Fruit fly (Drosophila melanogaster) whole organism, embryonic: ENCODE data around the gene Paics.

Source experiments
- Blimp-1 ChIP-seq: fragments of 200-800 bp; sonication (Bioruptor generic); optimal IDR thresholded peaks from 3 replicates; lab custom pipeline; 2018; ENCODE audit warnings: missing biosample characterization, missing genetic modification characterization, mild to moderate bottlenecking, moderate library complexity, missing genetic modification reagents
- CG10274 ChIP-seq: fragments of 200-800 bp; sonication (Bioruptor generic); optimal IDR thresholded peaks from 3 replicates; lab custom pipeline; 2017; ENCODE audit warnings: missing biosample characterization, mild to moderate bottlenecking, missing genetic modification characterization
- CG10366 ChIP-seq: fragments of 200-800 bp; sonication (Bioruptor generic); IDR thresholded peaks from 2 replicates; pipeline ENCODE4 v1.3.6; 2022; ENCODE audit warnings: missing biosample characterization, missing genetic modification characterization
- CG10543 ChIP-seq: fragments of 200-800 bp; sonication (Bioruptor generic); optimal IDR thresholded peaks from 3 replicates; lab custom pipeline; 2017; ENCODE audit warnings: missing biosample characterization, mild to moderate bottlenecking, missing genetic modification characterization, moderate library complexity
- CG11093 ChIP-seq: fragments of 200-800 bp; sonication (Bioruptor generic); IDR thresholded peaks from 3 replicates; pipeline ENCODE4 v1.3.6; 2022; ENCODE audit warnings: missing biosample characterization, missing genetic modification characterization
- CG12299 ChIP-seq: fragments of 200-800 bp; sonication (Bioruptor generic); optimal IDR thresholded peaks from 2 replicates; lab custom pipeline; 2018; ENCODE audit warnings: missing biosample characterization, mild to moderate bottlenecking, missing genetic modification characterization
- CG13296 ChIP-seq: fragments of 200-800 bp; sonication (Bioruptor generic); optimal IDR thresholded peaks from 3 replicates; lab custom pipeline; 2018; ENCODE audit warnings: missing biosample characterization, mild to moderate bottlenecking, missing genetic modification characterization
- CG14860 ChIP-seq: fragments of 200-800 bp; sonication (Bioruptor generic); IDR thresholded peaks from 3 replicates; pipeline ENCODE4 v1.3.6; 2022; ENCODE audit warnings: missing biosample characterization, missing genetic modification characterization; ENCODE audit not compliant: partially characterized antibody
- CG15479 ChIP-seq: fragments of 200-800 bp; sonication (Bioruptor generic); optimal IDR thresholded peaks from 3 replicates; lab custom pipeline; 2019; ENCODE audit warnings: missing biosample characterization, mild to moderate bottlenecking, missing genetic modification characterization, moderate library complexity
- CG1603 ChIP-seq: fragments of 200-800 bp; sonication (Bioruptor generic); optimal IDR thresholded peaks from 2 replicates; lab custom pipeline; 2019; ENCODE audit warnings: missing biosample characterization, mild to moderate bottlenecking, missing genetic modification characterization, moderate library complexity
- CG16813 ChIP-seq: fragments of 200-800 bp; sonication (Bioruptor generic); IDR thresholded peaks from 3 replicates; pipeline ENCODE4 v1.3.6; 2022; ENCODE audit warnings: missing biosample characterization, missing genetic modification characterization; ENCODE audit not compliant: partially characterized antibody
- CG17186 ChIP-seq: fragments of 200-800 bp; sonication (Bioruptor generic); optimal IDR thresholded peaks from 3 replicates; lab custom pipeline; 2017; ENCODE audit warnings: missing biosample characterization, missing genetic modification reagents, missing genetic modification characterization
- CG3281 ChIP-seq: fragments of 200-800 bp; sonication (Bioruptor generic); optimal IDR thresholded peaks from 3 replicates; lab custom pipeline; 2017; ENCODE audit warnings: missing biosample characterization, mild to moderate bottlenecking, missing genetic modification characterization
- CG33213 ChIP-seq: fragments of 200-800 bp; sonication (Bioruptor generic); optimal IDR thresholded peaks from 3 replicates; lab custom pipeline; 2016; ENCODE audit warnings: missing biosample characterization, missing genetic modification characterization
- CG3847 ChIP-seq: fragments of 200-800 bp; sonication (Bioruptor generic); IDR thresholded peaks from 2 replicates; pipeline ENCODE4 v1.3.6; 2022; ENCODE audit warnings: missing biosample characterization, missing genetic modification characterization
- CG4282 ChIP-seq: fragments of 200-800 bp; sonication (Bioruptor generic); optimal IDR thresholded peaks from 2 replicates; lab custom pipeline; 2016; ENCODE audit warnings: missing biosample characterization, missing genetic modification characterization
- CG4820 ChIP-seq: fragments of 200-800 bp; sonication (Bioruptor generic); optimal IDR thresholded peaks from 3 replicates; lab custom pipeline; 2016; ENCODE audit warnings: missing biosample characterization, missing genetic modification characterization
- CG5245 ChIP-seq: fragments of 200-800 bp; sonication (Bioruptor generic); optimal IDR thresholded peaks from 3 replicates; lab custom pipeline; 2016; ENCODE audit warnings: missing biosample characterization, missing genetic modification characterization
- CG6689 ChIP-seq: fragments of 200-800 bp; sonication (Bioruptor generic); IDR thresholded peaks from 2 replicates; pipeline ENCODE4 v1.3.6; 2022; ENCODE audit warnings: missing biosample characterization, missing genetic modification characterization
- CG7786 ChIP-seq: fragments of 200-800 bp; sonication (Bioruptor generic); optimal IDR thresholded peaks from 2 replicates; lab custom pipeline; 2016; ENCODE audit warnings: missing biosample characterization, missing genetic modification characterization
- CG8089 ChIP-seq: fragments of 200-800 bp; sonication (Bioruptor generic); optimal IDR thresholded peaks from 3 replicates; lab custom pipeline; 2016; ENCODE audit warnings: missing biosample characterization, missing genetic modification characterization
- CG8281 ChIP-seq: fragments of 200-800 bp; sonication (Bioruptor generic); optimal IDR thresholded peaks from 2 replicates; lab custom pipeline; 2018; ENCODE audit warnings: missing biosample characterization, mild to moderate bottlenecking, missing genetic modification characterization, moderate library complexity
- CG8924 ChIP-seq: fragments of 200-800 bp; optimal IDR thresholded peaks from 3 replicates; lab custom pipeline; 2019; ENCODE audit warnings: missing biosample characterization, mild to moderate bottlenecking, missing genetic modification characterization, moderate library complexity
- CG9727 ChIP-seq: fragments of 200-800 bp; sonication (Bioruptor generic); optimal IDR thresholded peaks from 3 replicates; lab custom pipeline; 2017; ENCODE audit warnings: missing biosample characterization, mild to moderate bottlenecking, missing genetic modification characterization
- D ChIP-seq, 2 experiments: fragments of 200-800 bp in 1 of 2; fragments of >200 bp in 1 of 2; sonication (Bioruptor generic) in 1 of 2; optimal IDR thresholded peaks; 2 replicates in 1 of 2; 3 replicates in 1 of 2; lab custom pipeline; 2017; ENCODE audit warnings: mild to moderate bottlenecking in 1 of 2, missing biosample characterization in 1 of 2, missing genetic modification characterization in 1 of 2, missing genetic modification reagents in 1 of 2
- Eip74EF ChIP-seq, 2 experiments: fragments of 200-800 bp in 1 of 2; fragments of >200 bp in 1 of 2; sonication (Bioruptor generic) in 1 of 2; optimal IDR thresholded peaks; 2 replicates each; lab custom pipeline; 2017 to 2019; ENCODE audit warnings: missing biosample characterization in 2 of 2, missing genetic modification characterization in 2 of 2, mild to moderate bottlenecking in 1 of 2, moderate library complexity in 1 of 2
- HLHmδ ChIP-seq: fragments of 200-800 bp; sonication (Bioruptor generic); optimal IDR thresholded peaks from 2 replicates; lab custom pipeline; 2018; ENCODE audit warnings: missing biosample characterization, mild to moderate bottlenecking, missing genetic modification characterization, moderate library complexity
- HmgD ChIP-seq: fragments of 200-800 bp; sonication (Bioruptor generic); optimal IDR thresholded peaks from 3 replicates; lab custom pipeline; 2016; ENCODE audit warnings: missing biosample characterization, missing genetic modification characterization
- Meics ChIP-seq: fragments of 200-800 bp; sonication (Bioruptor generic); optimal IDR thresholded peaks from 2 replicates; lab custom pipeline; 2017; ENCODE audit warnings: missing biosample characterization, mild to moderate bottlenecking, missing genetic modification characterization
- NC2α ChIP-seq: fragments of 200-800 bp; sonication (Bioruptor generic); optimal IDR thresholded peaks from 2 replicates; lab custom pipeline; 2016; ENCODE audit warnings: missing biosample characterization, missing genetic modification characterization
- Pdp1 ChIP-seq, 2 experiments: fragments of 200-800 bp; sonication (Bioruptor generic); optimal IDR thresholded peaks; 3 replicates each; lab custom pipeline; 2016; ENCODE audit warnings: missing biosample characterization in 2 of 2, missing genetic modification characterization in 2 of 2, mild to moderate bottlenecking in 1 of 2, moderate library complexity in 1 of 2
- Sry-δ ChIP-seq: fragments of 200-800 bp; sonication (Bioruptor generic); optimal IDR thresholded peaks from 2 replicates; lab custom pipeline; 2016; ENCODE audit warnings: missing biosample characterization, missing genetic modification characterization
- Xrp1 ChIP-seq: fragments of 200-800 bp; sonication (Bioruptor generic); IDR thresholded peaks from 2 replicates; pipeline ENCODE4 v1.3.6; 2022; ENCODE audit warnings: missing biosample characterization, missing genetic modification characterization
- bcd ChIP-seq: fragments of 200-800 bp; sonication (Bioruptor generic); optimal IDR thresholded peaks from 2 replicates; lab custom pipeline; 2017; ENCODE audit warnings: missing biosample characterization, mild to moderate bottlenecking, missing genetic modification characterization
- cg ChIP-seq: fragments of 200-800 bp; sonication (Bioruptor generic); optimal IDR thresholded peaks from 3 replicates; lab custom pipeline; 2019; ENCODE audit warnings: missing biosample characterization, mild to moderate bottlenecking, missing genetic modification characterization, moderate library complexity
- dmrt99B ChIP-seq: fragments of 200-800 bp; sonication (Bioruptor generic); optimal IDR thresholded peaks from 2 replicates; lab custom pipeline; 2018; ENCODE audit warnings: missing biosample characterization, mild to moderate bottlenecking, missing genetic modification characterization, moderate library complexity
- gsb ChIP-seq: fragments of 200-800 bp; sonication (Bioruptor generic); IDR thresholded peaks from 2 replicates; pipeline ENCODE4 v1.3.6; 2022; ENCODE audit warnings: missing biosample characterization, missing genetic modification characterization
- nerfin-1 ChIP-seq: fragments of 200-800 bp; sonication (Bioruptor generic); optimal IDR thresholded peaks from 3 replicates; lab custom pipeline; 2019; ENCODE audit warnings: missing biosample characterization, mild to moderate bottlenecking, missing genetic modification characterization, moderate library complexity
- pb ChIP-seq: fragments of 200-800 bp; sonication (Bioruptor generic); optimal IDR thresholded peaks from 3 replicates; lab custom pipeline; 2016; ENCODE audit warnings: missing biosample characterization, missing genetic modification characterization
- pum ChIP-seq: fragments of 200-800 bp; sonication (Bioruptor generic); optimal IDR thresholded peaks from 2 replicates; lab custom pipeline; 2016; ENCODE audit warnings: missing biosample characterization, missing genetic modification characterization
- repo ChIP-seq: fragments of 200-800 bp; sonication (Bioruptor generic); optimal IDR thresholded peaks from 2 replicates; lab custom pipeline; 2016; ENCODE audit warnings: missing biosample characterization, missing genetic modification characterization
- rib ChIP-seq: fragments of 200-800 bp; sonication (Bioruptor generic); IDR thresholded peaks from 2 replicates; pipeline ENCODE4 v1.3.6; 2022; ENCODE audit warnings: missing biosample characterization, missing genetic modification characterization
- ro ChIP-seq: fragments of 200-800 bp; sonication (Bioruptor generic); IDR thresholded peaks from 2 replicates; pipeline ENCODE4 v1.3.6; 2022; ENCODE audit warnings: missing biosample characterization, missing genetic modification characterization
- sc ChIP-seq, 3 experiments: fragments of >200 bp in 2 of 3; fragments of 200-800 bp in 1 of 3; sonication (Bioruptor generic) in 1 of 3; optimal IDR thresholded peaks; 2 replicates in 2 of 3; 3 replicates in 1 of 3; lab custom pipeline; 2017; ENCODE audit warnings: mild to moderate bottlenecking in 1 of 3, missing biosample characterization in 1 of 3, missing genetic modification characterization in 1 of 3, missing genetic modification reagents in 1 of 3
- schlank ChIP-seq: fragments of 200-800 bp; sonication (Bioruptor generic); optimal IDR thresholded peaks from 2 replicates; lab custom pipeline; 2018; ENCODE audit warnings: missing biosample characterization, mild to moderate bottlenecking, missing genetic modification characterization
- sisA ChIP-seq: fragments of 200-800 bp; sonication (Bioruptor generic); IDR thresholded peaks from 2 replicates; pipeline ENCODE4 v1.3.6; 2022; ENCODE audit warnings: missing biosample characterization, missing genetic modification characterization
- tx ChIP-seq: fragments of 200-800 bp; sonication (Bioruptor generic); optimal IDR thresholded peaks from 2 replicates; lab custom pipeline; 2016; ENCODE audit warnings: missing biosample characterization, missing genetic modification characterization

The Paics gene

DNA sequence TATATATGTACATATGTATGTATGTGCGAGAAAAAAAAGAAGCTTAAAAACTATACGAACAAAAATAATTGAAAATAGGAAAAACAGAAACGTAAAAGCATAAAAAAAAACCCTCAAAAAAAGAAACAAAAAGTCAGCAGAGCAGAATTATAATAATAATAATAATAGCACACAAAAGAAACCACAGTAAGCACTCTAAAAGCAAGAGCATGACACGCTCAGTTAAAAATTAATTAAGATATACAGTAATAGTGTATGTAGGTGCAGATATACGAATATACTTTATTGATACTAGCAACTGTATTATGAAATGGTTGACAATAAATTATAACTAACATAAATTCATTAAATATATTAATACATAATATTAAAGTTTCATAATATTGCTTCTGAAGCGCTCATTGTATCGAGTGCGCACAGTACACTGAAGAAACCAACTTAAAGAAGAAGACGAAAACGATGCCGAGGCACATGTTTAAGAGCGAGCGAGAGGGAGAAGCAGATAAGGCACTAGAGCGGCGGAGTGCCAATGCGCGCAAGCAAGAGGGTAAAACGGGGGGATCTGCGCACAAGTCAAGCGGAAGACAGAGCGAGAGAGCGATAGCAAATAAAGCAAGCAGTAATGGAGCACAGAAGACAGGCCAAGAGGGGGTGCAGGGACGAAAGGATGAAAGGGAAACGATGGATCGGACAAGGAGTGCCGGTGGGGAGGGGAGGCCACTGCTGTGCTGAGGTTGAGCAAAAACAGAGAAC, 25.5 kb downstream of the Paics start (continued):
- TF ChIP-seq CG14860 (GFP tag; lab: Robert Waterston, UW), result no peak
- TF ChIP-seq Sry-δ, result no peak
- TF ChIP-seq Eip74EF (GFP tag; optimal IDR thresholded peaks at IDR 0.05; lab: Kevin White, UChicago), result peak in 1 of 2 experiments; percentile 82
- no peak for TF ChIP-seq repo (GFP tag; lab: Kevin White, UChicago)
- TF ChIP-seq schlank, result peak; percentile 77
- TF ChIP-seq CG8089 (GFP tag; lab: Kevin White, UChicago), result no peak
- peak; percentile 47; the same call in 1 of the 2 replicates for TF ChIP-seq ro (GFP tag; lab: Robert Waterston, UW)
- peak; percentile 87 for TF ChIP-seq CG12299 (tag; lab: Kevin White, UChicago)
- peak; percentile 89 for TF ChIP-seq Xrp1 (GFP tag; lab: Robert Waterston, UW)
- TF ChIP-seq rib (GFP tag; lab: Robert Waterston, UW), result peak; percentile 84; the same call in 1 of the 2 replicates
- TF ChIP-seq CG3281 (GFP tag; lab: Kevin White, UChicago), result peak; percentile 93
- no peak for TF ChIP-seq D (optimal IDR thresholded peaks at IDR 0.05; lab: Kevin White, UChicago)
- peak; percentile 82 for TF ChIP-seq D (GFP tag; optimal IDR thresholded peaks at IDR 0.05; lab: Kevin White, UChicago)
- TF ChIP-seq HmgD (GFP tag; lab: Kevin White, UChicago), result no peak
- TF ChIP-seq CG3847 (GFP tag; lab: Robert Waterston, UW), result peak; percentile 89
- peak; percentile 80 for TF ChIP-seq Blimp-1 (GFP tag; lab: Kevin White, UChicago)
- TF ChIP-seq tx (GFP tag; lab: Kevin White, UChicago), result no peak
- peak; percentile 76 for TF ChIP-seq CG4820 (GFP tag; lab: Kevin White, UChicago)
- peak; percentile 80 for TF ChIP-seq nerfin-1 (tag; lab: Kevin White, UChicago)
- TF ChIP-seq CG8924 (tag; lab: Kevin White, UChicago), result peak; percentile 94
- TF ChIP-seq CG16813 (GFP tag; lab: Robert Waterston, UW), result no peak
- TF ChIP-seq CG17186 (GFP tag; lab: Kevin White, UChicago), result no peak
- peak; percentile 89 for TF ChIP-seq CG6689
- peak; percentile 83 for TF ChIP-seq gsb (GFP tag; lab: Robert Waterston, UW)
- peak; percentile 19 for TF ChIP-seq CG1603 (tag; lab: Kevin White, UChicago)
- peak in 1 of 2 experiments; percentile 3 for TF ChIP-seq Pdp1 (GFP tag; optimal IDR thresholded peaks at IDR 0.05; lab: Kevin White, UChicago)
- TF ChIP-seq Meics (GFP tag; lab: Kevin White, UChicago), result peak; percentile 92
- peak; percentile 32 for TF ChIP-seq CG5245 (GFP tag; lab: Kevin White, UChicago)
- no peak for TF ChIP-seq CG33213 (GFP tag; lab: Kevin White, UChicago)
- TF ChIP-seq NC2α (GFP tag; lab: Kevin White, UChicago), result no peak
- TF ChIP-seq CG10543, result peak; percentile 96
- peak; percentile 58 for TF ChIP-seq CG10274 (GFP tag; lab: Kevin White, UChicago)
- no peak for TF ChIP-seq CG7786 (GFP tag; lab: Kevin White, UChicago)
- TF ChIP-seq CG4282 (GFP tag; lab: Kevin White, UChicago), result no peak
- TF ChIP-seq CG13296 (GFP tag; lab: Kevin White, UChicago), result peak; percentile 94
- peak; percentile 90 for TF ChIP-seq sisA (GFP tag; lab: Robert Waterston, UW)
- no peak for TF ChIP-seq pum (GFP tag; lab: Kevin White, UChicago)
- TF ChIP-seq cg (GFP tag; lab: Kevin White, UChicago), result no peak
- peak; percentile 86 for TF ChIP-seq bcd
- TF ChIP-seq HLHmδ (GFP tag; lab: Kevin White, UChicago), result no peak
- peak; percentile 81 for TF ChIP-seq CG9727 (GFP tag; lab: Kevin White, UChicago)
- peak; percentile 78 for TF ChIP-seq CG8281
- TF ChIP-seq pb (GFP tag; lab: Kevin White, UChicago), result no peak
- no peak for TF ChIP-seq sc (optimal IDR thresholded peaks at IDR 0.05; lab: Kevin White, UChicago)
- peak; percentile 56 for TF ChIP-seq sc (GFP tag; optimal IDR thresholded peaks at IDR 0.05; lab: Kevin White, UChicago)
- TF ChIP-seq CG11093 (GFP tag; lab: Robert Waterston, UW), result peak; percentile 87
- peak; percentile 93 for TF ChIP-seq dmrt99B (tag; lab: Kevin White, UChicago)
- peak; percentile 43 for TF ChIP-seq CG15479 (GFP tag; lab: Kevin White, UChicago)
- TF ChIP-seq CG10366 (GFP tag; lab: Robert Waterston, UW), result peak; percentile 80
